Fruit fly (Drosophila melanogaster): Measurements from ENCODE around the gene rdgA.

rdgA gene

dm6 chrX:8883954-8884353 lies 22.9 kb upstream of the rdgA start (continued):
- TF ChIP-seq mam (GFP tag; optimal IDR thresholded peaks at IDR 0.05) (peak; percentile 13), Atf6 (GFP tag; IDR thresholded peaks at IDR 0.05) (no peak), dpn (GFP tag; optimal IDR thresholded peaks at IDR 0.05) (peak in 1 of 2 experiments; percentile 6), Rfx (GFP tag; IDR thresholded peaks at IDR 0.05) (peak; percentile 69), CG13424 (tag; optimal IDR thresholded peaks at IDR 0.05) (no peak), chinmo (GFP tag; IDR thresholded peaks at IDR 0.05; ENCODE audit: partially characterized antibody) (0 out of 4 replicates have a peak, but pooled peaks have one; percentile 19), ase (GFP tag; IDR thresholded peaks at IDR 0.05) (0 out of 3 replicates have a peak, but pooled peaks have one; percentile 35), Taf1 (GFP tag; IDR thresholded peaks at IDR 0.05) (peak; percentile 18; the same call in 1 of the 2 replicates), lab (GFP tag; optimal IDR thresholded peaks at IDR 0.05) (peak; percentile 40), Bdp1 (GFP tag; optimal IDR thresholded peaks at IDR 0.05) (no peak), CG4707 (GFP tag; optimal IDR thresholded peaks at IDR 0.05) (peak; percentile 66), prd (optimal IDR thresholded peaks at IDR 0.05) (no peak), prd (GFP tag; IDR thresholded peaks at IDR 0.05) (peak; percentile 26; the same call in 1 of the 3 replicates), zfh1 (GFP tag; IDR thresholded peaks at IDR 0.05) (0 out of 3 replicates have a peak, but pooled peaks have one; percentile 44), CG10321 (GFP tag; IDR thresholded peaks at IDR 0.05) (no peak), Med (GFP tag) (peak; percentile 81), slbo (GFP tag; IDR thresholded peaks at IDR 0.05) (peak; percentile 71), dysf (GFP tag; IDR thresholded peaks at IDR 0.05) (peak; percentile 48; the same call in 1 of the 3 replicates), CG14441 (GFP tag; IDR thresholded peaks at IDR 0.05) (peak; percentile 39), sr (GFP tag; IDR thresholded peaks at IDR 0.05) (peak; percentile 41; the same call in 1 of the 3 replicates), Ptx1 (GFP tag; IDR thresholded peaks at IDR 0.05) (peak; percentile 32; the same call in 1 of the 2 replicates), sisA (GFP tag; IDR thresholded peaks at IDR 0.05) (peak; percentile 26; the same call in 1 of the 2 replicates), Max (GFP tag; optimal IDR thresholded peaks at IDR 0.05) (no peak), CG32532 (GFP tag; IDR thresholded peaks at IDR 0.05) (peak; percentile 58), ken (GFP tag; IDR thresholded peaks at IDR 0.05) (no peak), Aef1 (GFP tag; IDR thresholded peaks at IDR 0.05) (0 out of 3 replicates have a peak, but pooled peaks have one; percentile 21), Gug (GFP tag; IDR thresholded peaks at IDR 0.05) (peak; percentile 30; the same call in 1 of the 4 replicates), CG12659 (GFP tag; optimal IDR thresholded peaks at IDR 0.05) (peak; percentile 9), CG18599 (GFP tag; optimal IDR thresholded peaks at IDR 0.05) (peak; percentile 28), crol (GFP tag; IDR thresholded peaks at IDR 0.05) (peak; percentile 79), bab2 (GFP tag; optimal IDR thresholded peaks at IDR 0.05) (peak; percentile 43), gro (GFP tag; optimal IDR thresholded peaks at IDR 0.05) (peak; percentile 16), CG32772 (GFP tag; IDR thresholded peaks at IDR 0.05) (0 out of 2 replicates have a peak, but pooled peaks have one; percentile 35), Antp (GFP tag; optimal IDR thresholded peaks at IDR 0.05) (peak; percentile 4), CG14014 (GFP tag; IDR thresholded peaks at IDR 0.05) (peak; percentile 48; the same call in 1 of the 2 replicates), HLH54F (GFP tag; optimal IDR thresholded peaks at IDR 0.05) (no peak), MBD-R2 (GFP tag; IDR thresholded peaks at IDR 0.05) (0 out of 2 replicates have a peak, but pooled peaks have one; percentile 16), Meics (GFP tag; optimal IDR thresholded peaks at IDR 0.05) (peak; percentile 7), CG3847 (GFP tag; IDR thresholded peaks at IDR 0.05) (no peak), CG15479 (GFP tag; optimal IDR thresholded peaks at IDR 0.05) (no peak), D19B (GFP tag; optimal IDR thresholded peaks at IDR 0.05) (peak; percentile 59), row (GFP tag; IDR thresholded peaks at IDR 0.05) (peak; percentile 52; the same call in 1 of the 3 replicates), CG2120 (GFP tag; optimal IDR thresholded peaks at IDR 0.05) (peak; percentile 23), pan (optimal IDR thresholded peaks at IDR 0.05) (no peak), pan (GFP tag; optimal IDR thresholded peaks at IDR 0.05 in 1 of 2, IDR thresholded peaks at IDR 0.05 in 1 of 2) (peak in 1 of 2 experiments; percentile 51), lmd (GFP tag; IDR thresholded peaks at IDR 0.05) (peak; percentile 10; the same call in 1 of the 2 replicates), otp (GFP tag; IDR thresholded peaks at IDR 0.05) (0 out of 3 replicates have a peak, but pooled peaks have one; percentile 44), CG8944 (GFP tag; optimal IDR thresholded peaks at IDR 0.05) (peak; percentile 17), CG10366 (GFP tag; IDR thresholded peaks at IDR 0.05) (peak; percentile 14; the same call in 1 of the 2 replicates), al (GFP tag; IDR thresholded peaks at IDR 0.05) (peak; percentile 36; the same call in 1 of the 2 replicates)

Measured in whole organism, embryonic.